Fruit fly (Drosophila melanogaster): ENCODE data around the gene Yp2.

Yp2 gene

dm6 chrX:10052549-10052948 lies at the start of gene Yp2:
Gene Yp2 (minus strand): TSS chrX:10052636.
- no peak for TF ChIP-seq emc (GFP tag; optimal IDR thresholded peaks at IDR 0.05)
- TF ChIP-seq luna (GFP tag; optimal IDR thresholded peaks at IDR 0.05), result no peak

- no peak for TF ChIP-seq Asciz (GFP tag; optimal IDR thresholded peaks at IDR 0.05)
- no peak for TF ChIP-seq bab2 (GFP tag; optimal IDR thresholded peaks at IDR 0.05)
- no peak for TF ChIP-seq mirr (GFP tag; optimal IDR thresholded peaks at IDR 0.05)
- no peak for TF ChIP-seq CG8359 (GFP tag; optimal IDR thresholded peaks at IDR 0.05; ENCODE audit: borderline replicate concordance)
- no peak for TF ChIP-seq otp (GFP tag; IDR thresholded peaks at IDR 0.05)
- no peak for TF ChIP-seq CG4282 (GFP tag; optimal IDR thresholded peaks at IDR 0.05)
- no peak for TF ChIP-seq D19B (GFP tag; optimal IDR thresholded peaks at IDR 0.05)
- no peak for TF ChIP-seq vvl (GFP tag; IDR thresholded peaks at IDR 0.05)
These were observed 40.4 kb upstream of the Yp2 start for dm6 chrX:10092796-10093195.

dm6 chrX:10089188-10089587 lies 36.8 kb upstream of the Yp2 start:
- TF ChIP-seq Doc2 (GFP tag; IDR thresholded peaks at IDR 0.05) (no peak), jing (GFP tag; optimal IDR thresholded peaks at IDR 0.05) (no peak), CG6765 (GFP tag; optimal IDR thresholded peaks at IDR 0.05) (no peak), Ptx1 (GFP tag; IDR thresholded peaks at IDR 0.05) (no peak), Dbx (GFP tag; IDR thresholded peaks at IDR 0.05) (no peak), CG1602 (GFP tag; optimal IDR thresholded peaks at IDR 0.05) (no peak), CG4328 (GFP tag; optimal IDR thresholded peaks at IDR 0.05) (no peak), sisA (GFP tag; IDR thresholded peaks at IDR 0.05) (no peak), CG32532 (GFP tag; IDR thresholded peaks at IDR 0.05) (no peak), Dad (GFP tag; optimal IDR thresholded peaks at IDR 0.05) (no peak), CG8359 (GFP tag; optimal IDR thresholded peaks at IDR 0.05; ENCODE audit: borderline replicate concordance) (no peak), sug (tag; optimal IDR thresholded peaks at IDR 0.05) (peak; percentile 44), Hr78 (GFP tag; optimal IDR thresholded peaks at IDR 0.05) (peak in 1 of 2 experiments; percentile 93), Oli (tag; optimal IDR thresholded peaks at IDR 0.05) (no peak), inv (GFP tag; IDR thresholded peaks at IDR 0.05; ENCODE audit: partially characterized antibody) (no peak), CG14965 (GFP tag; optimal IDR thresholded peaks at IDR 0.05; ENCODE audit: borderline replicate concordance) (no peak), abd-A (tag; optimal IDR thresholded peaks at IDR 0.05) (no peak), mam (GFP tag; optimal IDR thresholded peaks at IDR 0.05) (no peak), ind (GFP tag; optimal IDR thresholded peaks at IDR 0.05) (no peak), CG12219 (GFP tag; optimal IDR thresholded peaks at IDR 0.05) (no peak), CG2889 (GFP tag; IDR thresholded peaks at IDR 0.05) (no peak), CG13624 (GFP tag; optimal IDR thresholded peaks at IDR 0.05) (no peak), tin (GFP tag; optimal IDR thresholded peaks at IDR 0.05) (no peak), tna (GFP tag; IDR thresholded peaks at IDR 0.05; ENCODE audit: partially characterized antibody) (0 out of 2 replicates have a peak, but pooled peaks have one; percentile 21), CG10462 (GFP tag; optimal IDR thresholded peaks at IDR 0.05) (no peak), Trl (optimal IDR thresholded peaks at IDR 0.05) (no peak), Trl (GFP tag; optimal IDR thresholded peaks at IDR 0.05) (no peak), CG11456 (GFP tag; IDR thresholded peaks at IDR 0.05) (no peak), Elba2 (GFP tag; optimal IDR thresholded peaks at IDR 0.05) (no peak), Sox102F (GFP tag; optimal IDR thresholded peaks at IDR 0.05) (no peak), chn (GFP tag; optimal IDR thresholded peaks at IDR 0.05) (no peak), CG11560 (tag; IDR thresholded peaks at IDR 0.05) (no peak), wor (GFP tag; IDR thresholded peaks at IDR 0.05) (no peak), Neu2 (GFP tag; optimal IDR thresholded peaks at IDR 0.05; ENCODE audit: borderline replicate concordance) (no peak), CG13296 (GFP tag; optimal IDR thresholded peaks at IDR 0.05) (no peak), Pdp1 (GFP tag; optimal IDR thresholded peaks at IDR 0.05) (peak in 1 of 2 experiments; percentile 67), gfzf (GFP tag; optimal IDR thresholded peaks at IDR 0.05) (no peak), CG12769 (tag; optimal IDR thresholded peaks at IDR 0.05) (no peak), dan (GFP tag; IDR thresholded peaks at IDR 0.05) (no peak), ssp (GFP tag; IDR thresholded peaks at IDR 0.05) (no peak)
